Fruit fly (Drosophila melanogaster) whole organism, wandering third instar larva: ENCODE measurements around the gene ZnT77C.

Experiments
- CG32264 ChIP-seq: fragments of 200-800 bp; sonication (Bioruptor generic); optimal IDR thresholded peaks from 2 replicates; lab custom pipeline; 2016; ENCODE audit warnings: missing biosample characterization, missing genetic modification characterization
- CG9705 ChIP-seq: fragments of 200-800 bp; sonication (Bioruptor generic); optimal IDR thresholded peaks from 2 replicates; lab custom pipeline; 2018; ENCODE audit warnings: missing biosample characterization, mild to moderate bottlenecking, missing genetic modification characterization
- CrebA ChIP-seq: fragments of 200-800 bp; sonication (Bioruptor generic); optimal IDR thresholded peaks from 2 replicates; lab custom pipeline; 2016; ENCODE audit warnings: missing biosample characterization, mild to moderate bottlenecking, missing genetic modification characterization, borderline replicate concordance
- Dfd ChIP-seq: fragments of >200 bp; optimal IDR thresholded peaks from 2 replicates; lab custom pipeline; 2017; ENCODE audit warnings: missing biosample characterization, missing genetic modification characterization
- Jra ChIP-seq: sonication (Bioruptor generic); optimal IDR thresholded peaks from 2 replicates; lab custom pipeline; 2016; ENCODE audit warnings: missing biosample characterization, missing genetic modification characterization
- OdsH ChIP-seq: fragments of 200-800 bp; sonication (Bioruptor generic); optimal IDR thresholded peaks from 2 replicates; lab custom pipeline; 2016; ENCODE audit warnings: missing biosample characterization, mild to moderate bottlenecking, missing genetic modification characterization
- Rel ChIP-seq, 2 experiments: fragments of 200-800 bp; sonication (Bioruptor generic) in 1 of 2; optimal IDR thresholded peaks; 2 replicates in 1 of 2; 3 replicates in 1 of 2; lab custom pipeline; 2016 to 2019; ENCODE audit warnings: mild to moderate bottlenecking in 2 of 2, missing biosample characterization in 2 of 2, missing genetic modification characterization in 2 of 2, moderate library complexity in 1 of 2
- foxo ChIP-seq, 2 experiments: fragments of 200-800 bp; sonication (Bioruptor generic); optimal IDR thresholded peaks; 2 replicates in 1 of 2; 3 replicates in 1 of 2; lab custom pipeline; 2016 to 2017; ENCODE audit warnings: missing biosample characterization in 2 of 2, missing genetic modification characterization in 2 of 2
- pan ChIP-seq: fragments of >200 bp; optimal IDR thresholded peaks from 2 replicates; lab custom pipeline; 2017
- usp ChIP-seq: fragments of >200 bp; optimal IDR thresholded peaks from 2 replicates; lab custom pipeline; 2017; ENCODE audit warnings: missing biosample characterization, missing genetic modification characterization

DNA sequence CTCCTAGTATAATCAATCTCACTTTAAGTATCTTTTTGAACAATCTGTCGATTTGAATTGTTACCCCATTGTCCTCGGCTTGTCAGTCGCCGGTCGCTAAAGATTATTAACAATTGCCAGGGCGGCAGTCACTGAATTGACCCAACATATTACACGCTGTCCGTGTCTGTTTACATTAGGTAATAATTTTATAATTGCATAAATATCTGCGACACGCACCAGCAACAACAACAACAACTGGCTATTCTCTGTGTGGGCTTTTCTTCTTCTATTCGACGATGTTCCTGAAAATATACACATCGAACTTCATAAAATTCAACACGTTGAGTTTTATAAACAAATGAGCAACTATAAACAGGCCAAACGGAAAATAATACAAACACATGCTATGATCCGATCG lies 45.9 kb downstream of the ZnT77C start:
- TF ChIP-seq pan (lab: Kevin White, UChicago) (no peak), OdsH (GFP tag; lab: Kevin White, UChicago) (no peak), foxo (GFP tag; optimal IDR thresholded peaks at IDR 0.05; lab: Kevin White, UChicago) (no peak), usp (GFP tag; lab: Kevin White, UChicago) (no peak), Rel (GFP tag; optimal IDR thresholded peaks at IDR 0.05; lab: Kevin White, UChicago) (no peak), Rel (tag; optimal IDR thresholded peaks at IDR 0.05; lab: Kevin White, UChicago) (no peak), CrebA (no peak), CG9705 (no peak), CG32264 (no peak), Jra (GFP tag; lab: Kevin White, UChicago) (no peak), Dfd (GFP tag; lab: Kevin White, UChicago) (no peak)
